Fruit fly (Drosophila melanogaster): ENCODE data around the gene CG7202.

dm6 chr3L:21507955-21508354 is 15.4 kb upstream of the CG7202 start:
- no peak for TF ChIP-seq Sin3A (optimal IDR thresholded peaks at IDR 0.05)
- TF ChIP-seq ttk (optimal IDR thresholded peaks at IDR 0.05), result no peak

Measured in Kc167 (cell line).